Worm (Caenorhabditis elegans) whole organism, mixed stage, embryonic: ENCODE data around the gene pef-1.

ENCODE experiments used
- M03D4.4 ChIP-seq: sonication (generic microtip); optimal IDR thresholded peaks from 2 replicates; lab custom pipeline; 2017; ENCODE audit warnings: mild to moderate bottlenecking, missing genetic modification characterization, missing compliant biosample characterization
- bed-3 ChIP-seq: fragments of 200-800 bp; sonication (Bioruptor generic); optimal IDR thresholded peaks from 3 replicates; lab custom pipeline; 2018; ENCODE audit warnings: mild to moderate bottlenecking, missing genetic modification characterization, moderate library complexity, missing compliant biosample characterization
- blmp-1 ChIP-seq: fragments of 150-350 bp; optimal IDR thresholded peaks from 2 replicates; lab custom pipeline; 2014; ENCODE audit warnings: missing biosample characterization, missing genetic modification characterization
- ceh-39 ChIP-seq: fragments of 150-350 bp; optimal IDR thresholded peaks from 2 replicates; lab custom pipeline; 2014; ENCODE audit warnings: missing biosample characterization, missing genetic modification characterization
- ceh-43 ChIP-seq: fragments of 200-800 bp; sonication (Bioruptor generic); optimal IDR thresholded peaks from 2 replicates; lab custom pipeline; 2018; ENCODE audit warnings: mild to moderate bottlenecking, missing genetic modification characterization, moderate library complexity, missing compliant biosample characterization
- ceh-83 ChIP-seq: fragments of 200-800 bp; sonication (Bioruptor generic); optimal IDR thresholded peaks from 2 replicates; lab custom pipeline; 2018; ENCODE audit warnings: mild to moderate bottlenecking, missing genetic modification characterization, missing compliant biosample characterization
- cnd-1 ChIP-seq: fragments of 200-800 bp; sonication (Bioruptor generic); optimal IDR thresholded peaks from 2 replicates; lab custom pipeline; 2018; ENCODE audit warnings: mild to moderate bottlenecking, missing genetic modification characterization, missing compliant biosample characterization
- drap-1 ChIP-seq: fragments of 200-800 bp; sonication (Bioruptor generic); optimal IDR thresholded peaks from 3 replicates; lab custom pipeline; 2018; ENCODE audit warnings: mild to moderate bottlenecking, missing genetic modification characterization, missing compliant biosample characterization
- elt-3 ChIP-seq: fragments of 150-350 bp; optimal IDR thresholded peaks from 2 replicates; lab custom pipeline; 2014; ENCODE audit warnings: missing biosample characterization, missing genetic modification characterization
- flh-1 ChIP-seq: fragments of 200-800 bp; sonication (Bioruptor generic); optimal IDR thresholded peaks from 2 replicates; lab custom pipeline; 2018; ENCODE audit warnings: mild to moderate bottlenecking, missing genetic modification characterization, moderate library complexity, missing compliant biosample characterization
- ham-2 ChIP-seq: fragments of 200-800 bp; sonication (Bioruptor generic); optimal IDR thresholded peaks from 2 replicates; lab custom pipeline; 2018; ENCODE audit warnings: mild to moderate bottlenecking, missing genetic modification characterization, missing compliant biosample characterization
- hlh-1 ChIP-seq: fragments of 150-350 bp; optimal IDR thresholded peaks from 2 replicates; lab custom pipeline; 2014; ENCODE audit warnings: missing biosample characterization, missing genetic modification reagents, missing genetic modification characterization
- lin-13 ChIP-seq: fragments of 150-350 bp; optimal IDR thresholded peaks from 2 replicates; lab custom pipeline; 2014; ENCODE audit warnings: missing biosample characterization, missing genetic modification characterization
- lin-32 ChIP-seq: fragments of 200-800 bp; sonication (Bioruptor generic); optimal IDR thresholded peaks from 2 replicates; lab custom pipeline; 2018; ENCODE audit warnings: mild to moderate bottlenecking, missing genetic modification characterization, missing compliant biosample characterization
- lsy-2 ChIP-seq: fragments of 150-350 bp; optimal IDR thresholded peaks from 2 replicates; lab custom pipeline; 2014; ENCODE audit warnings: missing biosample characterization, missing genetic modification characterization
- mls-2 ChIP-seq: sonication (generic microtip); optimal IDR thresholded peaks from 2 replicates; lab custom pipeline; 2016; ENCODE audit warnings: mild to moderate bottlenecking, missing genetic modification characterization, moderate library complexity, missing compliant biosample characterization
- nhr-12 ChIP-seq: fragments of 150-350 bp; optimal IDR thresholded peaks from 2 replicates; lab custom pipeline; 2014; ENCODE audit warnings: missing biosample characterization, missing genetic modification characterization
- nhr-2 ChIP-seq: fragments of 150-350 bp; optimal IDR thresholded peaks from 2 replicates; lab custom pipeline; 2014; ENCODE audit warnings: missing biosample characterization, missing genetic modification characterization
- nhr-237 ChIP-seq: fragments of 150-350 bp; optimal IDR thresholded peaks from 2 replicates; lab custom pipeline; 2014; ENCODE audit warnings: missing biosample characterization, missing genetic modification characterization
- nhr-76 ChIP-seq: sonication (generic microtip); optimal IDR thresholded peaks from 2 replicates; lab custom pipeline; 2017; ENCODE audit warnings: missing biosample characterization, missing genetic modification characterization
- pha-4 ChIP-seq: fragments of 150-350 bp; optimal IDR thresholded peaks from 2 replicates; lab custom pipeline; 2018; ENCODE audit warnings: missing biosample characterization, missing genetic modification reagents, missing genetic modification characterization
- sem-2 ChIP-seq: fragments of 200-800 bp; sonication (Bioruptor generic); optimal IDR thresholded peaks from 2 replicates; lab custom pipeline; 2018; ENCODE audit warnings: mild to moderate bottlenecking, missing genetic modification characterization, missing compliant biosample characterization
- snpc-4 ChIP-seq: fragments of 150-350 bp; optimal IDR thresholded peaks from 2 replicates; lab custom pipeline; 2014; ENCODE audit warnings: missing biosample characterization, missing genetic modification characterization
- sptf-1 ChIP-seq: sonication (generic microtip); optimal IDR thresholded peaks from 2 replicates; lab custom pipeline; 2017; ENCODE audit warnings: mild to moderate bottlenecking, missing genetic modification characterization, moderate library complexity, missing compliant biosample characterization
- unc-120 ChIP-seq: sonication (generic microtip); optimal IDR thresholded peaks from 2 replicates; lab custom pipeline; 2017; ENCODE audit warnings: missing genetic modification characterization, missing compliant biosample characterization; ENCODE audit not compliant: poor library complexity, severe bottlenecking
- unc-39 ChIP-seq: fragments of 150-350 bp; optimal IDR thresholded peaks from 2 replicates; lab custom pipeline; 2014; ENCODE audit warnings: missing biosample characterization, missing genetic modification characterization
- unc-62 ChIP-seq: fragments of 150-350 bp; optimal IDR thresholded peaks from 2 replicates; lab custom pipeline; 2014; ENCODE audit warnings: missing biosample characterization, missing genetic modification reagents, missing genetic modification characterization
- zip-8 ChIP-seq: fragments of 150-350 bp; optimal IDR thresholded peaks from 2 replicates; lab custom pipeline; 2014; ENCODE audit warnings: missing biosample characterization, missing genetic modification characterization

Gene pef-1

DNA sequence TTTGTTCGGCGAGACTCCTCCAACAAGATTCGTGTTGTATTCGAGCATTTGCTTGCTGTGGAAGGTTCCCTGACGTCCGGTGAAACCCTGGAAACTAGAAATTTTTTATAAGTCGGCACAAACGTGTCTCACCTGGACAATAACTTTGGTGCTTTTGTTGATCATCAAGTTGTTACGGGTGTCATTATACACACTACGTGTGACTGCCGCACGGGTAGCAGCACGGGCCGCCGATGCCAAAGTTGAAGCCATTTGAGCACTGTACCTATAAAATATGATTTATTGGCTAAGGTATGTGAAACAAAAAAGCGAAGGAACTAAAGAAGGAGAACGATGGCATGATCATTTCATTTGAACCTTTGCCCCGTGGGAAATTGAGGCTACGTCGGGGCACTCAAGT, 25.0 kb downstream of the pef-1 start, which contains the start of gene sucl-2:
Gene sucl-2, minus strand, starts transcription at position 265 of the 400 bp plus-strand sequence.
- TF ChIP-seq unc-62 (GFP tag; lab: Kevin White, UChicago), result no peak

DNA sequence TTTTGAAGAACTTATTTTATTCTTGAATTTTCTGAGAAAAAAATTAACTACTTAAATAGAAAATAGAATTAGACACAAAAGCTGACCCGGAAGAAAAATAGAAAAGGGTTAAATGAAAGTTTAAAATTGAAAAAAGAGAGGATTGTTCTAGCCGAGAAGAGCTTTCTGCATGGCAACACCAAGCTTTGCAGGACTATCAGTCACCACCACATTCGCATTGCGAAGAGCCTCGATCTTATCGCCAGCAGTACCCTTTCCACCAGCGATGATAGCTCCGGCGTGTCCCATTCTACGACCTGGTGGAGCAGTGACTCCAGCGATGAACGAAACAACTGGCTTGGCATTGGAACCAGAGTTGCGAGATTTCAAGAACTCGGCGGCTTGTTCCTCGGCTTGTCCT, 26.0 kb downstream of the pef-1 start:
- no peak for TF ChIP-seq hlh-1
- TF ChIP-seq snpc-4 (tag; lab: Kevin White, UChicago), result no peak
- no peak for TF ChIP-seq bed-3 (GFP tag; lab: Kevin White, UChicago)
- no peak for TF ChIP-seq lin-13 (tag; lab: Kevin White, UChicago)
- no peak for TF ChIP-seq nhr-237 (tag; lab: Kevin White, UChicago)
- TF ChIP-seq mls-2 (tag; lab: Kevin White, UChicago), result no peak
- TF ChIP-seq nhr-76 (tag; lab: Kevin White, UChicago), result no peak
- TF ChIP-seq ceh-43 (GFP tag; lab: Kevin White, UChicago), result no peak
- TF ChIP-seq nhr-12 (tag; lab: Kevin White, UChicago), result no peak
- no peak for TF ChIP-seq drap-1 (GFP tag; lab: Kevin White, UChicago)
- no peak for TF ChIP-seq ham-2 (GFP tag; lab: Kevin White, UChicago)

DNA sequence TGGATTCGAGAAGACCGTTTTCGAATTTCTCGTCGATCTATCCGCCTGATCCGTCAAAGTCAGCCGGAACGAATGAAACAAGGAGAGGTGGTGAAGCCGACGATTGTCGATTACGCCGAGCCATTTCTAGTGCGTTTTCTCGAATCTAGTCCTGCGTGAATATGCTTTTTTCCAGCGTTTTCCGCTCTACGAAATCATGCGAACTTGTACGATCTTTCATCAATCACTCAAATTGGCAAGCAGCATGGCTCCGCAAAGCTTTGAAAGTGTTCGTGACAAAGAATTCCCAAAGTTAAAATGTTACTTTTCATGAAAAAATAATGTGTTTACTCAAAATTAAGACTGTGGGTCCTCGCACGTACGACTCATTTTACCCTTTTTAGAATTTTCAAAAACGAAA, 29.2 kb downstream of the pef-1 start:
- TF ChIP-seq blmp-1 (no peak), snpc-4 (tag; lab: Kevin White, UChicago) (no peak), cnd-1 (tag; lab: Kevin White, UChicago) (no peak), ceh-39 (tag; lab: Kevin White, UChicago) (no peak), nhr-76 (tag; lab: Kevin White, UChicago) (no peak), mls-2 (tag; lab: Kevin White, UChicago) (no peak), lin-32 (GFP tag; lab: Kevin White, UChicago) (no peak), lsy-2 (tag; lab: Kevin White, UChicago) (no peak), zip-8 (tag; lab: Kevin White, UChicago) (no peak), lin-13 (tag; lab: Kevin White, UChicago) (no peak), nhr-12 (tag; lab: Kevin White, UChicago) (no peak), unc-120 (tag; lab: Kevin White, UChicago) (no peak), M03D4.4 (tag; lab: Kevin White, UChicago) (no peak), flh-1 (GFP tag; lab: Kevin White, UChicago) (no peak), unc-39 (no peak), ceh-83 (GFP tag; lab: Kevin White, UChicago) (no peak), pha-4 (tag; lab: Kevin White, UChicago) (no peak), sptf-1 (tag; lab: Kevin White, UChicago) (no peak), drap-1 (GFP tag; lab: Kevin White, UChicago) (no peak)
- TF ChIP-seq, all 35 proteins: peak for 0

DNA sequence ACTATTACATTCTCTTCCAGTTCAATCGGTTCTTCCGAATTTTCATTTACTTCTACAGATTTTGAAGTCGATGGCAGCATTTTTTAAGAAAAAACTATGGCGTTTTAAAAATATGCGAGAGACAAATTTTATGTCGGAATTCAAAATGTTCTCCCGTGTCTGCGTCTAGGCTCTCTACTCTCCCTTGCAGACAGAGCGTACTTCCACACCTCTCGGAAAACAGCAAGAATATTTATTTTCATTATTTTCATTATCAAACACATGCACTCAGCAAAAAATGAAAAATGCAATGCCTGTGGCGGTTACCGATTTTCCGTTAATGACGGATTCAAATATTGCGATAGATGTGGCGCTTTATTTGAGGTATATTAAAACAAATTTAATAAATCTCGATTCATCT, 30.6 kb downstream of the pef-1 start, which contains the start of the genes ztf-18 and F23H11.2:
Gene ztf-18, minus strand, starts transcription at position 188 of the 400 bp plus-strand sequence.
Gene F23H11.2, plus strand, starts transcription at position 223 of the 400 bp plus-strand sequence.
- TF ChIP-seq nhr-76 (tag; lab: Kevin White, UChicago), result no peak
- no peak for TF ChIP-seq flh-1 (GFP tag; lab: Kevin White, UChicago)
- peak; percentile 18 for TF ChIP-seq hlh-1

DNA sequence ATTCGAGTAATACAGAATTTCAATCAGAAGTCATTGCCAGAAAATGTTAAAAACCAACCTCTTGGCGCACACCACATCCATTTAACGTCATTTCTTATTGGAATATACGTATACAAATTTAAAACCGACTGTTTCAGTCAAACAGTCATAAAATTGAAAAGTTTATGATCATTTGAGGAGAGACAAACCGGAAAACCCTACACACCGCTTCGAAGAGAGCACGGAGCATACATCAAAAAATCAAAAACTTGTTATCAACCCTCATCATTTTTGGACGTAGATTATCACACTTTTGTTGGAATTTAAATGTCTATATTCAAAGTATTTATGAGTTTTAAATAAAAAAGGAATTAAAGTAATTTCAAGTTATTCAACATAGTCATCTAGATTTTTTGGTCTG, 35.1 kb downstream of the pef-1 start, which contains the start of gene T24C4.10:
Gene T24C4.10, minus strand, starts transcription at position 230 of the 400 bp plus-strand sequence.
- TF ChIP-seq nhr-2 (tag; lab: Kevin White, UChicago) (no peak), sem-2 (GFP tag; lab: Kevin White, UChicago) (no peak), blmp-1 (no peak), hlh-1 (no peak), nhr-76 (tag; lab: Kevin White, UChicago) (no peak), mls-2 (tag; lab: Kevin White, UChicago) (no peak), elt-3 (tag; lab: Kevin White, UChicago) (no peak), zip-8 (tag; lab: Kevin White, UChicago) (no peak)
- TF ChIP-seq, all 35 proteins: peak for 0

DNA sequence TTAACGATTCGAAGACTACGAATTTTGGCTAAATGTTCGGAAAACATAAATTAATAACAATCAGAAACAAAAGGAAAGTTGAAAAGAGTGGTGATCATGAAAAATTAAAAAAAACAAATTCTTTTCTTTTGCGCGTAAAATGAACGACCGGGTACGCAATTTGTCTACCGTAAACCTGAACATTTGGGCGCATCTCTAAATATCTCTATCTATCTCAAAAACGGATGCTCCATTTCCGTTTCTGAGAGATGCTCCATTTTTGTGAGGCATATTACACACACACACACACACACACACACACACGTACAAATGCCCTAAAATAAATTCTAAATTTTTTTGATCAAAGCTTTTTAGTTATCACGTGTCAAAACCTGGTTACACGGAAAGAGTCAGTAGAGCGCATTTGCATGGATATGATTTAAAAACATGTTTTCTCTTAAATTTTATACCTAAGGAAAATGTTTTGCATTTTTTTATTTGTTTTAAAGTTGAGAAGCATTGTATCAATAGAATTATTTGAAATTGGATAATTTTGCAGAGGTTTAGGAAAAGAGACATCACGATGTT, 37.0 kb downstream of the pef-1 start:
- peak; percentile 81 for TF ChIP-seq lsy-2 (tag; lab: Kevin White, UChicago)
- TF ChIP-seq zip-8 (tag; lab: Kevin White, UChicago), result no peak
